Worm (Caenorhabditis elegans): Measurements from ENCODE around the gene cyp-33D3.

The cyp-33D3 gene

DNA sequence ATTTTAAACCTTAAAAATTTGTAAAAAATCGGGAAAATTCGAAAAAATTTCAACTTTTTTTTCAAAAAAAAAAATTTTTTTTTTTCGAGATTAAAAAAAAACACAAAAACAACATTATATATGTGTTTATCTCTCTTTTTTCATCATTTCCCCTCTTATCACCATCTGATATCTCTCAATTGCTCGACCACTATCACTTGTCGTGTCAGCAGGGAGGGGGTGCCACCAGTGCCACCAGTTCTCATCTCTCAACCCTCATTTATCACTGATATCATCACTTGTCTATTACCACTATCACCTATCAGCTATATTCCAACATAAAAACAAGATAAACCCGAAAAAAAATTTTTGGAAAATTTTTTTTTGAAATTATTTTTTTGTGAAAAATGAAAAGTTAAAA lies 10.6 kb downstream of the cyp-33D3 start:
- TF ChIP-seq elt-2 (tag; optimal IDR thresholded peaks at IDR 0.05) (peak; percentile 97), K02D7.2 (tag; optimal IDR thresholded peaks at IDR 0.05) (no peak), ref-2 (tag; optimal IDR thresholded peaks at IDR 0.05) (no peak), sox-2 (GFP tag; IDR thresholded peaks at IDR 0.05) (no peak), tbx-7 (tag; optimal IDR thresholded peaks at IDR 0.05) (no peak)

ce11 chrV:18821569-18821968 lies 15.5 kb downstream of the cyp-33D3 start:
- TF ChIP-seq unc-42 (tag; optimal IDR thresholded peaks at IDR 0.05) (peak; percentile 46), pha-4 (tag; optimal IDR thresholded peaks at IDR 0.05) (no peak)

- no peak for TF ChIP-seq K09A11.1 (tag; optimal IDR thresholded peaks at IDR 0.05; ENCODE audit: insufficient read depth)
- no peak for TF ChIP-seq tbx-7 (tag; optimal IDR thresholded peaks at IDR 0.05)
- no peak for TF ChIP-seq pha-2 (tag; optimal IDR thresholded peaks at IDR 0.05)
- no peak for TF ChIP-seq dmd-4 (tag; optimal IDR thresholded peaks at IDR 0.05; ENCODE audit: borderline replicate concordance)
- TF ChIP-seq nhr-232 (tag; optimal IDR thresholded peaks at IDR 0.05): no peak
- TF ChIP-seq ztf-16 (tag; optimal IDR thresholded peaks at IDR 0.05): no peak
- no peak for TF ChIP-seq fkh-10 (GFP tag; optimal IDR thresholded peaks at IDR 0.05)
- no peak for TF ChIP-seq ets-4 (tag; optimal IDR thresholded peaks at IDR 0.05)
- no peak for TF ChIP-seq ama-1 (optimal IDR thresholded peaks at IDR 0.05)
- TF ChIP-seq F13H6.1 (tag; optimal IDR thresholded peaks at IDR 0.05): no peak
- no peak for TF ChIP-seq pat-9 (tag; optimal IDR thresholded peaks at IDR 0.05)
- no peak for TF ChIP-seq hlh-15 (tag; optimal IDR thresholded peaks at IDR 0.05)
- no peak for TF ChIP-seq rnt-1 (tag; optimal IDR thresholded peaks at IDR 0.05)
- no peak for TF ChIP-seq nhr-11 (tag; optimal IDR thresholded peaks at IDR 0.05)
These were observed 17.4 kb downstream of the cyp-33D3 start, which contains the start of gene ncs-5 for ce11 chrV:18819643-18820042. TSS of gene ncs-5 (plus strand) at chrV:18819766.

- TF ChIP-seq gmeb-2 (tag; optimal IDR thresholded peaks at IDR 0.05): no peak
- no peak for TF ChIP-seq pat-9 (tag; optimal IDR thresholded peaks at IDR 0.05)
- TF ChIP-seq dmd-4 (tag; optimal IDR thresholded peaks at IDR 0.05; ENCODE audit: borderline replicate concordance): no peak
- TF ChIP-seq ceh-18 (tag; optimal IDR thresholded peaks at IDR 0.05): no peak
These were observed 25.7 kb downstream of the cyp-33D3 start, which contains the start of gene C54E10.7 for ce11 chrV:18811360-18811759. TSS of gene C54E10.7 (plus strand) at chrV:18811660.

- TF ChIP-seq ceh-6 (GFP tag; optimal IDR thresholded peaks at IDR 0.05): no peak
- TF ChIP-seq ahr-1 (tag; optimal IDR thresholded peaks at IDR 0.05): no peak
- no peak for TF ChIP-seq gmeb-2 (tag; optimal IDR thresholded peaks at IDR 0.05)
- no peak for TF ChIP-seq hlh-30 (tag; optimal IDR thresholded peaks at IDR 0.05; ENCODE audit: insufficient read depth)
- TF ChIP-seq madf-2 (tag; optimal IDR thresholded peaks at IDR 0.05): no peak
- TF ChIP-seq sdc-2 (tag; optimal IDR thresholded peaks at IDR 0.05): no peak
- no peak for TF ChIP-seq unc-42 (tag; optimal IDR thresholded peaks at IDR 0.05)
- TF ChIP-seq tbx-7 (tag; optimal IDR thresholded peaks at IDR 0.05): no peak
- TF ChIP-seq eyg-1 (tag; optimal IDR thresholded peaks at IDR 0.05): no peak
- no peak for TF ChIP-seq ceh-14 (tag; optimal IDR thresholded peaks at IDR 0.05)
- TF ChIP-seq fax-1 (tag; optimal IDR thresholded peaks at IDR 0.05): no peak
- no peak for TF ChIP-seq Y22D7AL.16 (tag; optimal IDR thresholded peaks at IDR 0.05)
- no peak for TF ChIP-seq K09A11.1 (tag; optimal IDR thresholded peaks at IDR 0.05; ENCODE audit: insufficient read depth)
These were observed 26.3 kb downstream of the cyp-33D3 start, which contains the start of gene C54E10.3 for ce11 chrV:18810705-18811104. TSS of gene C54E10.3 (plus strand) at chrV:18811005.

DNA sequence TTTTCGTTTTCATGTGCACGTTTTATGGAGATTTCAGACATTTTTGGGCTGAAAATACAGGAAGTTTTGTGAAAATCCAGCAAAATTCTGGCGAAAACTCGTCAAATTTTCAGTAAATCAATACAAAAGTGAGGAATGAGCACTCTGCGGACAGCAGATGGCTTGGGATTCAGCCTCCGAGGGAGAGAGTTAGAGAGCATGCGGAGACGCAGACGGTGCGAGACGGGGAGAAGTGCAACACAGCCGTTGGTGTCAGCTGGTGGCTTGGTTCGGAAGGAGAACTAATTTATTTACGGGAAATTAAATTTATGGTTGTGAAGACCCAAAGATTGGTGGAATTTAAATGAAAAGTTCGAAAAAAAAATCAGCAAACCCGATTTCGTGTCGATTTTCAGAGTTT lies 28.4 kb downstream of the cyp-33D3 start, which contains the start of gene C54E10.6:
Gene C54E10.6, minus strand, starts transcription at position 109 of the 400 bp plus-strand sequence.
- TF ChIP-seq pha-2 (tag; optimal IDR thresholded peaks at IDR 0.05): no peak
- no peak for TF ChIP-seq ahr-1 (tag; optimal IDR thresholded peaks at IDR 0.05)
- TF ChIP-seq pat-9 (tag; optimal IDR thresholded peaks at IDR 0.05): no peak
- no peak for TF ChIP-seq T23F11.4 (GFP tag; optimal IDR thresholded peaks at IDR 0.05)
- TF ChIP-seq nfya-1 (tag; optimal IDR thresholded peaks at IDR 0.05): peak; percentile 35
- no peak for TF ChIP-seq pros-1 (tag; optimal IDR thresholded peaks at IDR 0.05)
- TF ChIP-seq ceh-31 (tag; optimal IDR thresholded peaks at IDR 0.05): peak; percentile 66
- no peak for TF ChIP-seq ama-1 (optimal IDR thresholded peaks at IDR 0.05)
- TF ChIP-seq tbx-2 (tag; optimal IDR thresholded peaks at IDR 0.05): peak; percentile 29
- peak; percentile 37 for TF ChIP-seq rnt-1 (tag; optimal IDR thresholded peaks at IDR 0.05)
- peak; percentile 28 for TF ChIP-seq ceh-18 (tag; optimal IDR thresholded peaks at IDR 0.05)
- no peak for TF ChIP-seq zip-5 (tag; optimal IDR thresholded peaks at IDR 0.05)
- TF ChIP-seq unc-42 (tag; optimal IDR thresholded peaks at IDR 0.05): peak; percentile 96
- peak; percentile 72 for TF ChIP-seq ceh-48 (tag; optimal IDR thresholded peaks at IDR 0.05)
- peak; percentile 28 for TF ChIP-seq hlh-8 (tag; optimal IDR thresholded peaks at IDR 0.05)
- no peak for TF ChIP-seq fkh-6 (tag; optimal IDR thresholded peaks at IDR 0.05)
- no peak for TF ChIP-seq ceh-6 (GFP tag; optimal IDR thresholded peaks at IDR 0.05)
- TF ChIP-seq ceh-14 (tag; optimal IDR thresholded peaks at IDR 0.05): peak; percentile 28
